Fruit fly (Drosophila melanogaster) whole organism: Measurements from ENCODE around the gene CG33500.

Experiments used
- CG8478 ChIP-seq: fragments of >200 bp; optimal IDR thresholded peaks from 2 replicates; lab custom pipeline; 2018; ENCODE audit warnings: inconsistent platforms
- Dll ChIP-seq: fragments of >200 bp; optimal IDR thresholded peaks from 2 replicates; lab custom pipeline; 2017
- pan ChIP-seq: fragments of >200 bp; optimal IDR thresholded peaks from 2 replicates; lab custom pipeline; 2017
- psq ChIP-seq: fragments of >200 bp; optimal IDR thresholded peaks from 2 replicates; lab custom pipeline; 2017
- usp ChIP-seq: fragments of >200 bp; optimal IDR thresholded peaks from 2 replicates; lab custom pipeline; 2017; ENCODE audit warnings: missing biosample characterization, missing genetic modification characterization, mixed read lengths

DNA sequence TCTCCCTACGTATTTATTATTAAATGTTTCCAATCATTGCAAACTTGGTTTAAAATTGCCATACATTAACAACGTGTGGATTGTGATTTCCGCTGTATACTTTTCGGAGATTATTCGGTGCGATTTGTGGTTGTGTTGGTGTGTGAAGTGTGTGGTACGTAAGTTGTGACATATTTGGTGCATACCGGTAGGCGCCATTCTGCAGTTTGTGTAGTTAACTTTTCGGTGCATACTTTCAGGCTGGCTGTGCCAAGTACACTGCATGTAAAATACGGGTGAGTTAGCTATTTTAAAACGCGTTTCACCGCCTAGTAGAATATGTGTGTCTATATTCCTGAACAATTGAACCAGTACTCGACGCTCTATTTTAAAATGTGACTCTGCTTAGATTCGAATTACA lies 14.8 kb downstream of the CG33500 start:
- TF ChIP-seq CG8478 (lab: Kevin White, UChicago), result no peak
- TF ChIP-seq Dll (lab: Kevin White, UChicago), result no peak
- no peak for TF ChIP-seq psq (lab: Kevin White, UChicago)
- TF ChIP-seq usp (GFP tag; lab: Kevin White, UChicago), result no peak
- TF ChIP-seq pan (lab: Kevin White, UChicago), result no peak
